Worm (Caenorhabditis elegans): ENCODE results near the gene egl-9.

DNA sequence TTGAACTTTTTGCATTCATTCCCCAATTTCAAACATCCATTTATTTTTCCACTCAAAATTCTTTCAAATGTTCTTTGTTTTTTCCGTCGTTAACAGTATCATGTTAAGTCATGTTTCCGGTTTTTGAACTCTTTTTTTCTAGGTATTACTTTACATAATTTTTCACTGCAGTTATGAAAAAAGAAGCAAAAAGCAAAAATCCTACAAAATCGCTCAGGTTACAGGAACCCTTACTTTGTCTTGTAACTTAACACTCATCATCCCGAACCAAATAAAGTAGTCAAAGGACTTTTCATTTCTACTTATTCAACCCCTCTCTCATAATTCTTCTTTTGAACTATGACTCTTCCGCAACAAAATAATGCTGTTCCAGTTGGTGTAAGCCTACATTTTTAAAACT, 23.1 kb downstream of the egl-9 start, which contains the start of gene aqp-5:
- TF ChIP-seq nhr-77 (tag; optimal IDR thresholded peaks at IDR 0.05) (no peak), nhr-23 (tag; optimal IDR thresholded peaks at IDR 0.05) (no peak), unc-62 (GFP tag; optimal IDR thresholded peaks at IDR 0.05) (no peak), mdl-1 (tag; optimal IDR thresholded peaks at IDR 0.05) (no peak), R02D3.7 (tag; optimal IDR thresholded peaks at IDR 0.05) (no peak), zag-1 (tag; optimal IDR thresholded peaks at IDR 0.05) (no peak), blmp-1 (tag; optimal IDR thresholded peaks at IDR 0.05; ENCODE audit: insufficient read depth) (no peak), lin-13 (GFP tag; optimal IDR thresholded peaks at IDR 0.05) (no peak), nhr-237 (tag; optimal IDR thresholded peaks at IDR 0.05) (no peak), nhr-11 (tag; optimal IDR thresholded peaks at IDR 0.05) (no peak)
